Worm (Caenorhabditis elegans) whole organism, mixed stage, embryonic: ENCODE data around the gene srlf-5.

Experiments used
- elt-3 ChIP-seq: fragments of 150-350 bp; optimal IDR thresholded peaks from 2 replicates; lab custom pipeline; 2014; ENCODE audit warnings: missing biosample characterization, missing genetic modification characterization
- nhr-76 ChIP-seq: sonication (generic microtip); optimal IDR thresholded peaks from 2 replicates; lab custom pipeline; 2017; ENCODE audit warnings: missing biosample characterization, missing genetic modification characterization
- snpc-4 ChIP-seq: fragments of 150-350 bp; optimal IDR thresholded peaks from 2 replicates; lab custom pipeline; 2014; ENCODE audit warnings: missing biosample characterization, missing genetic modification characterization

- TF ChIP-seq nhr-76 (tag; lab: Kevin White, UChicago) (no peak), snpc-4 (no peak), elt-3 (no peak)
Measured at ce11 chrIV:12891080-12891479, 35.5 kb downstream of the srlf-5 start.
